Worm (Caenorhabditis elegans): ENCODE data around the gene irg-1.
"Not testable (repeated sequence)": the region's sequence is repeated elsewhere in the genome, so short reads cannot be mapped to it uniquely, and the experiment has no call there.

irg-1 gene

ce11 chrV:3558744-3559143 lies 35.4 kb downstream of the irg-1 start, which contains the start of gene T24A6.1:
Gene T24A6.1, plus strand, starts transcription at chrV:3559044.
- TF ChIP-seq Y22D7AL.16, ceh-2, hlh-15 (tag; optimal IDR thresholded peaks at IDR 0.05): not testable (repeated sequence)

- not testable (repeated sequence) for TF ChIP-seq pag-3 (tag; optimal IDR thresholded peaks at IDR 0.05; ENCODE audit: borderline replicate concordance); sox-2 (GFP tag; IDR thresholded peaks at IDR 0.05); nhr-232 (tag; optimal IDR thresholded peaks at IDR 0.05)
Measured at ce11 chrV:3562824-3563223, 39.4 kb downstream of the irg-1 start, which contains the start of gene T24A6.16. Gene T24A6.16, minus strand, starts transcription at chrV:3562924.

ce11 chrV:3564335-3564734 lies 40.9 kb downstream of the irg-1 start, which contains the start of gene T24A6.17:
Gene T24A6.17, minus strand, starts transcription at chrV:3564435.
- not testable (repeated sequence) for TF ChIP-seq dve-1 (tag; optimal IDR thresholded peaks at IDR 0.05); F13H6.1 (tag; optimal IDR thresholded peaks at IDR 0.05); hlh-30 (tag; optimal IDR thresholded peaks at IDR 0.05; ENCODE audit: insufficient read depth)

- TF ChIP-seq ceh-19 (GFP tag; optimal IDR thresholded peaks at IDR 0.05); elt-2 (tag; optimal IDR thresholded peaks at IDR 0.05); F13H6.1 (tag; optimal IDR thresholded peaks at IDR 0.05): not testable (repeated sequence)
Measured at ce11 chrV:3570695-3571094, 47.3 kb downstream of the irg-1 start, which contains the start of gene F40C5.2. Gene F40C5.2, plus strand, starts transcription at chrV:3570995.

ce11 chrV:3572408-3572807 lies 49.0 kb downstream of the irg-1 start, which contains the start of gene F40C5.1:
Gene F40C5.1, plus strand, starts transcription at chrV:3572708.
- TF ChIP-seq fkh-6, sox-4, F13H6.1 (tag; optimal IDR thresholded peaks at IDR 0.05): not testable (repeated sequence)

Measured in whole organism, late embryonic.